Worm (Caenorhabditis elegans): ENCODE measurements around the gene acs-22.

- TF ChIP-seq pqm-1 (tag; optimal IDR thresholded peaks at IDR 0.05) (no peak), lin-39 (tag; optimal IDR thresholded peaks at IDR 0.05) (no peak), zag-1 (tag; optimal IDR thresholded peaks at IDR 0.05) (no peak), lsy-2 (tag; optimal IDR thresholded peaks at IDR 0.05) (no peak), elt-3 (tag; optimal IDR thresholded peaks at IDR 0.05) (no peak), ztf-11 (tag; optimal IDR thresholded peaks at IDR 0.05) (no peak), alr-1 (tag; optimal IDR thresholded peaks at IDR 0.05; ENCODE audit: borderline replicate concordance) (no peak), mdl-1 (tag; optimal IDR thresholded peaks at IDR 0.05) (no peak), efl-1 (optimal IDR thresholded peaks at IDR 0.05) (no peak), efl-1 (GFP tag; optimal IDR thresholded peaks at IDR 0.05 in 1 of 2) (no peak), ama-1 (optimal IDR thresholded peaks at IDR 0.05) (no peak), zip-4 (GFP tag; optimal IDR thresholded peaks at IDR 0.05) (no peak), xbp-1 (tag; optimal IDR thresholded peaks at IDR 0.05) (no peak), nhr-20 (tag; optimal IDR thresholded peaks at IDR 0.05) (no peak), sptf-1 (tag; optimal IDR thresholded peaks at IDR 0.05) (no peak)
Measured at ce11 chrX:8918792-8919191, 12.2 kb upstream of the acs-22 start.
